Worm (Caenorhabditis elegans): ENCODE measurements around the gene Y59H11AR.3.

Y59H11AR.3 gene

ce11 chrIV:8631033-8631432 lies 35.8 kb upstream of the Y59H11AR.3 start, which contains the start of gene dgk-4:
Gene dgk-4, plus strand, starts transcription at chrIV:8631333.
- TF ChIP-seq snpc-1.1 (tag; optimal IDR thresholded peaks at IDR 0.05; ENCODE audit: insufficient read depth) (no peak), mel-28 (tag; optimal IDR thresholded peaks at IDR 0.05; ENCODE audit: borderline replicate concordance) (no peak), attf-6 (GFP tag; IDR thresholded peaks at IDR 0.05) (no peak), chd-7 (tag; optimal IDR thresholded peaks at IDR 0.05) (no peak), efl-1 (GFP tag; optimal IDR thresholded peaks at IDR 0.05) (no peak), ets-4 (GFP tag; optimal IDR thresholded peaks at IDR 0.05) (no peak), hlh-26 (GFP tag; conservative IDR thresholded peaks at IDR 0.05) (no peak), pbrm-1 (GFP tag; IDR thresholded peaks at IDR 0.05) (no peak), nhr-27 (tag; optimal IDR thresholded peaks at IDR 0.05) (no peak), lin-35 (GFP tag; optimal IDR thresholded peaks at IDR 0.05) (no peak), nfya-2 (GFP tag; IDR thresholded peaks at IDR 0.05) (no peak), ceh-100 (GFP tag; IDR thresholded peaks at IDR 0.05) (no peak), aptf-3 (GFP tag; IDR thresholded peaks at IDR 0.05) (no peak), tbx-9 (tag; optimal IDR thresholded peaks at IDR 0.05; ENCODE audit: borderline replicate concordance) (no peak), egl-44 (GFP tag; IDR thresholded peaks at IDR 0.05) (no peak), ztf-22 (GFP tag; optimal IDR thresholded peaks at IDR 0.05) (no peak), ceh-40 (GFP tag; IDR thresholded peaks at IDR 0.05) (no peak)

ce11 chrIV:8630243-8630642 lies 35.0 kb upstream of the Y59H11AR.3 start:
- no peak for TF ChIP-seq D2030.7 (GFP tag; IDR thresholded peaks at IDR 0.05)

ce11 chrIV:8629609-8630052 lies 34.4 kb upstream of the Y59H11AR.3 start:
- TF ChIP-seq lsy-27 (tag; optimal IDR thresholded peaks at IDR 0.05; ENCODE audit: borderline replicate concordance, insufficient read depth) (no peak), nhr-179 (tag; optimal IDR thresholded peaks at IDR 0.05) (no peak), tlf-1 (GFP tag; optimal IDR thresholded peaks at IDR 0.05) (no peak), xnd-1 (tag; optimal IDR thresholded peaks at IDR 0.05) (no peak), ama-1 (optimal IDR thresholded peaks at IDR 0.05) (no peak), ama-1 (GFP tag; optimal IDR thresholded peaks at IDR 0.05) (no peak), bed-2 (GFP tag; IDR thresholded peaks at IDR 0.05) (no peak), hmg-1.2 (GFP tag; IDR thresholded peaks at IDR 0.05) (peak; percentile 58; the same call in 1 of the 2 replicates), somi-1 (GFP tag; optimal IDR thresholded peaks at IDR 0.05) (peak; percentile 4), F33H1.4 (GFP tag; IDR thresholded peaks at IDR 0.05) (no peak), mcd-1 (GFP tag; IDR thresholded peaks at IDR 0.05) (0 out of 2 replicates have a peak, but pooled peaks have one; percentile 21), K12H6.12 (tag; optimal IDR thresholded peaks at IDR 0.05) (peak; percentile 77), chd-7 (tag; optimal IDR thresholded peaks at IDR 0.05) (peak; percentile 53), lin-35 (GFP tag; optimal IDR thresholded peaks at IDR 0.05) (peak in 1 of 3 experiments; percentile 73), zfh-2 (GFP tag; conservative IDR thresholded peaks at IDR 0.05) (peak; percentile 81), F57C9.4 (tag; optimal IDR thresholded peaks at IDR 0.05) (no peak), cebp-1 (GFP tag; IDR thresholded peaks at IDR 0.05) (no peak), cebp-1 (tag; optimal IDR thresholded peaks at IDR 0.05) (peak; percentile 25), attf-5 (GFP tag; optimal IDR thresholded peaks at IDR 0.05) (peak; percentile 23)

- no peak for TF ChIP-seq attf-3 (GFP tag; conservative IDR thresholded peaks at IDR 0.05)
- TF ChIP-seq mel-28 (tag; optimal IDR thresholded peaks at IDR 0.05; ENCODE audit: borderline replicate concordance), result no peak
- 0 out of 2 replicates have a peak, but pooled peaks have one; percentile 25 for TF ChIP-seq Y53G8AR.9 (GFP tag; conservative IDR thresholded peaks at IDR 0.05)
Measured at ce11 chrIV:8628262-8628661, 33.0 kb upstream of the Y59H11AR.3 start.
